Fruit fly (Drosophila melanogaster): ENCODE data around the gene Usp32.

Usp32 gene

DNA sequence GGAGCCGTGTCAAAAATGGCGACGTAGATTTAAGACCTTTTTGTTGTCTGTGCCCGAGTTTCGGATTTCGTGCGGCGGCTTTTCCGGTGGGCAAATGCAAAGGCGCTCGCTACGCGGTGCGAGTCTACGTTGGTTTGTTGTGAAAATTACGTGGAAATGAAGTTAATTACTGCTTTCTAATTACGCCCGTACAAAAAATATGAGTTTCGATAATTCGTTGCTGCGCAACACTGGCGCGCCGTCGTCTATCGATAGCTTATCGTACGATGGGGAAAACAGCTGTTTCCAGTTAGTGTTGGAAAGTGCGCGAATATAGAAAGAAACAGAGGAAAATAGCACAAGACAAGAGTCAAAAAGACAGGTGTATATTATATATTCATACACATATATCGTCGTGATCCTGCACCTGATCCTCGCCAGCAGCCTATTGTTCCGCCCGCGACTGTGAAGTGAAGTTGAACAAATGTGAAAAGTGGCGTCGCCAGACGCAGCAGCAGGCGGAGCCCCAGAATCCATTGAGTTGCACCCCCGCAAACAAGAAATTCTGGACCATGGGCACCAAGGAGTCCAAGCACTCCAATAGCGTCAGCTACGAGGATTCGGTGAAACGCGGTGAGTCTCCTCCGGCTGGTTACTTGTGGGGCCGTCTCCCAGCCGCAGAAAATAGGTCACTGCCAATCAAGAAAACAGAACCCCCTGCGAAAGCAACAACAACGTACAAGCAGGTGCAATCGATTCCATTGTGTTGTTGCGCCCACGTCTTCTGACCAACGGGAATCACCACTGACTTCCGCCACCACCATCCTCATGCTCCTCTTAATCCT lies at the start of gene Usp32, which contains the start of gene Rab8 (continued):
- TF ChIP-seq CG6654 (GFP tag; optimal IDR thresholded peaks at IDR 0.05) (no peak), Aef1 (GFP tag; IDR thresholded peaks at IDR 0.05) (no peak), CG30020 (tag; optimal IDR thresholded peaks at IDR 0.05) (peak; percentile 63), CG6272 (GFP tag; IDR thresholded peaks at IDR 0.05) (no peak), Rfx (GFP tag; IDR thresholded peaks at IDR 0.05) (peak; percentile 86), org-1 (GFP tag; optimal IDR thresholded peaks at IDR 0.05) (no peak), jumu (GFP tag; optimal IDR thresholded peaks at IDR 0.05) (peak; percentile 66), trh (GFP tag; optimal IDR thresholded peaks at IDR 0.05) (no peak), CG5180 (GFP tag; optimal IDR thresholded peaks at IDR 0.05) (peak; percentile 7), Mes4 (GFP tag; optimal IDR thresholded peaks at IDR 0.05) (peak; percentile 31), CG12236 (GFP tag; optimal IDR thresholded peaks at IDR 0.05) (no peak), Dad (GFP tag; optimal IDR thresholded peaks at IDR 0.05) (peak; percentile 72), CG6791 (GFP tag; IDR thresholded peaks at IDR 0.05; ENCODE audit: partially characterized antibody) (peak; percentile 89), B-H2 (GFP tag; optimal IDR thresholded peaks at IDR 0.05) (peak; percentile 87), C15 (GFP tag; IDR thresholded peaks at IDR 0.05) (no peak), sim (GFP tag; IDR thresholded peaks at IDR 0.05) (no peak), Scr (GFP tag; IDR thresholded peaks at IDR 0.05; ENCODE audit: partially characterized antibody) (peak; percentile 88), Sry-β (GFP tag; optimal IDR thresholded peaks at IDR 0.05) (peak; percentile 23), Sry-δ (GFP tag; optimal IDR thresholded peaks at IDR 0.05) (peak; percentile 79), CG30403 (GFP tag; optimal IDR thresholded peaks at IDR 0.05) (peak; percentile 70), CG2875 (GFP tag; optimal IDR thresholded peaks at IDR 0.05) (peak; percentile 28), CG4730 (GFP tag; IDR thresholded peaks at IDR 0.05) (no peak), CG17328 (GFP tag; IDR thresholded peaks at IDR 0.05) (peak; percentile 53), Lpt (GFP tag; optimal IDR thresholded peaks at IDR 0.05) (no peak), CG17186 (GFP tag; optimal IDR thresholded peaks at IDR 0.05) (peak; percentile 70), CTCF (GFP tag; optimal IDR thresholded peaks at IDR 0.05) (no peak), bbx (GFP tag; IDR thresholded peaks at IDR 0.05; ENCODE audit: partially characterized antibody) (peak; percentile 90), corto (GFP tag; optimal IDR thresholded peaks at IDR 0.05) (peak; percentile 1), Jarid2 (GFP tag; optimal IDR thresholded peaks at IDR 0.05) (no peak), phol (tag; optimal IDR thresholded peaks at IDR 0.05) (peak; percentile 95), cato (GFP tag; optimal IDR thresholded peaks at IDR 0.05; ENCODE audit: borderline replicate concordance) (no peak), Blimp-1 (GFP tag; optimal IDR thresholded peaks at IDR 0.05) (no peak), fru (optimal IDR thresholded peaks at IDR 0.05) (no peak), CG10462 (GFP tag; optimal IDR thresholded peaks at IDR 0.05) (no peak), Awh (GFP tag; IDR thresholded peaks at IDR 0.05) (no peak), Ets65A (GFP tag) (peak; percentile 96), Dref (GFP tag; IDR thresholded peaks at IDR 0.05) (peak; percentile 90), Pdp1 (GFP tag; optimal IDR thresholded peaks at IDR 0.05) (peak; percentile 47 to 69), dm (GFP tag; optimal IDR thresholded peaks at IDR 0.05) (peak; percentile 53), Doc2 (GFP tag; IDR thresholded peaks at IDR 0.05) (no peak), gro (GFP tag; optimal IDR thresholded peaks at IDR 0.05) (peak; percentile 65), Hmr (GFP tag; optimal IDR thresholded peaks at IDR 0.05) (peak; percentile 78), CG8388 (GFP tag; optimal IDR thresholded peaks at IDR 0.05) (peak; percentile 16), zf30C (GFP tag; optimal IDR thresholded peaks at IDR 0.05) (peak; percentile 14), CG9817 (tag; optimal IDR thresholded peaks at IDR 0.05) (peak; percentile 40), Nf-YC (tag; optimal IDR thresholded peaks at IDR 0.05) (no peak), nau (GFP tag; optimal IDR thresholded peaks at IDR 0.05) (no peak), wek (GFP tag; optimal IDR thresholded peaks at IDR 0.05) (peak; percentile 35), CG12155 (GFP tag; optimal IDR thresholded peaks at IDR 0.05) (peak; percentile 65), row (GFP tag; IDR thresholded peaks at IDR 0.05) (0 out of 3 replicates have a peak, but pooled peaks have one; percentile 34)

Data from whole organism, embryonic.